Fruit fly (Drosophila melanogaster): ENCODE results near the gene CG3191.

- no peak for TF ChIP-seq CG8478 (optimal IDR thresholded peaks at IDR 0.05)
- TF ChIP-seq CTCF (optimal IDR thresholded peaks at IDR 0.05) = no peak
Observed at dm6 chrX:2212327-2212820, 39.4 kb downstream of the CG3191 start.
